Fruit fly (Drosophila melanogaster): ENCODE measurements around the gene CG45413.

Gene CG45413

DNA sequence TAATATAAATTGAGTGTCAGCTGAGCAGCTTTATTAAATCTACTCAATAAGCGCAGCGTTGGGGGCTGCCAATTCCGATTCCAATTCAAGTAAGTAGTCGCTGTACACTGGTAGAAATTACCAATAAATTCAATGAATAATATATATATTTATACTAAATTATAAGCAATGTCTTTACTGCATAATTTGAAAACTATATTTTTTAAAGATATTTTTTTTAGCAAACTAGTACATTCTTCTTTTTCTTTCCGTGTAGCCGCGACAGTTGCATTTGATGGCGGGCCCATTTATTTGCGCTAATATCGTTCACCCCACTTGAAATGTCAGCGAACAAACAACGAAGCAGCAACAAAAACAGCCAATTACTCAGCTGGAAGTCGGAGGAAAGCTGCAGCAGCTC is 45.6 kb upstream of the CG45413 start (continued):
- TF ChIP-seq salm (tag; optimal IDR thresholded peaks at IDR 0.05) (no peak), BEAF-32 (GFP tag; optimal IDR thresholded peaks at IDR 0.05) (no peak), Fer3 (tag; optimal IDR thresholded peaks at IDR 0.05) (peak; percentile 31), dysf (GFP tag; IDR thresholded peaks at IDR 0.05) (peak; percentile 64; the same call in 2 of the 3 replicates), tap (tag; optimal IDR thresholded peaks at IDR 0.05) (peak; percentile 26), CG4328 (GFP tag; optimal IDR thresholded peaks at IDR 0.05) (no peak), Oli (tag; optimal IDR thresholded peaks at IDR 0.05) (peak; percentile 73), CG9797 (GFP tag; optimal IDR thresholded peaks at IDR 0.05) (no peak), fd102C (GFP tag; optimal IDR thresholded peaks at IDR 0.05) (no peak), crp (GFP tag; optimal IDR thresholded peaks at IDR 0.05) (no peak), dpn (GFP tag; optimal IDR thresholded peaks at IDR 0.05) (peak in 1 of 2 experiments; percentile 18), bab2 (GFP tag; optimal IDR thresholded peaks at IDR 0.05) (no peak), CG15073 (GFP tag; optimal IDR thresholded peaks at IDR 0.05) (no peak), CG18619 (GFP tag; optimal IDR thresholded peaks at IDR 0.05) (peak; percentile 32), ewg (GFP tag; optimal IDR thresholded peaks at IDR 0.05) (peak; percentile 45), CG10147 (GFP tag; optimal IDR thresholded peaks at IDR 0.05) (no peak), crc (GFP tag; optimal IDR thresholded peaks at IDR 0.05) (no peak), row (GFP tag; IDR thresholded peaks at IDR 0.05) (peak; percentile 72), Aef1 (GFP tag; IDR thresholded peaks at IDR 0.05) (peak; percentile 32; the same call in 1 of the 3 replicates), tll (GFP tag; optimal IDR thresholded peaks at IDR 0.05) (no peak), dmrt99B (tag; optimal IDR thresholded peaks at IDR 0.05) (peak; percentile 74), CG6254 (GFP tag; optimal IDR thresholded peaks at IDR 0.05) (peak; percentile 67), Max (GFP tag; optimal IDR thresholded peaks at IDR 0.05) (no peak), CG11247 (GFP tag; IDR thresholded peaks at IDR 0.05) (peak; percentile 37; the same call in 1 of the 2 replicates), Atf-2 (GFP tag; optimal IDR thresholded peaks at IDR 0.05) (no peak), Lim3 (GFP tag; IDR thresholded peaks at IDR 0.05) (peak; percentile 52; the same call in 1 of the 2 replicates), CG6791 (GFP tag; IDR thresholded peaks at IDR 0.05; ENCODE audit: partially characterized antibody) (no peak), CG1647 (GFP tag; optimal IDR thresholded peaks at IDR 0.05) (no peak), Dip2 (GFP tag; IDR thresholded peaks at IDR 0.05) (no peak), CG32767 (GFP tag; IDR thresholded peaks at IDR 0.05) (peak; percentile 64; the same call in 1 of the 2 replicates), tup (GFP tag; optimal IDR thresholded peaks at IDR 0.05) (no peak), CG7928 (GFP tag; optimal IDR thresholded peaks at IDR 0.05) (no peak), CG1233 (GFP tag; optimal IDR thresholded peaks at IDR 0.05) (peak; percentile 19), CG10959 (GFP tag; IDR thresholded peaks at IDR 0.05) (peak; percentile 65), E2f2 (GFP tag; IDR thresholded peaks at IDR 0.05) (peak; percentile 28; the same call in 1 of the 2 replicates), CG12391 (tag; optimal IDR thresholded peaks at IDR 0.05) (peak; percentile 75), YL-1 (GFP tag; optimal IDR thresholded peaks at IDR 0.05) (no peak), CG12104 (GFP tag; optimal IDR thresholded peaks at IDR 0.05) (peak; percentile 46), CG1832 (GFP tag; optimal IDR thresholded peaks at IDR 0.05) (no peak), CG4730 (GFP tag; IDR thresholded peaks at IDR 0.05) (no peak; the same call in 1 of the 2 replicates), lola (GFP tag; optimal IDR thresholded peaks at IDR 0.05) (peak in 1 of 3 experiments; percentile 51), CG17328 (GFP tag; IDR thresholded peaks at IDR 0.05) (peak; percentile 45; the same call in 1 of the 2 replicates), Tbp (GFP tag; optimal IDR thresholded peaks at IDR 0.05) (no peak), CG10979 (tag; optimal IDR thresholded peaks at IDR 0.05) (peak; percentile 73), phol (tag; optimal IDR thresholded peaks at IDR 0.05) (peak; percentile 72), hbn (GFP tag; IDR thresholded peaks at IDR 0.05; ENCODE audit: partially characterized antibody) (no peak), CoRest (tag; optimal IDR thresholded peaks at IDR 0.05) (peak; percentile 54), zen (tag; optimal IDR thresholded peaks at IDR 0.05) (peak; percentile 45), CG12769 (tag; optimal IDR thresholded peaks at IDR 0.05) (no peak)

Measured in whole organism, embryonic.